Worm (Caenorhabditis elegans): ENCODE data around the gene gpa-8.

DNA sequence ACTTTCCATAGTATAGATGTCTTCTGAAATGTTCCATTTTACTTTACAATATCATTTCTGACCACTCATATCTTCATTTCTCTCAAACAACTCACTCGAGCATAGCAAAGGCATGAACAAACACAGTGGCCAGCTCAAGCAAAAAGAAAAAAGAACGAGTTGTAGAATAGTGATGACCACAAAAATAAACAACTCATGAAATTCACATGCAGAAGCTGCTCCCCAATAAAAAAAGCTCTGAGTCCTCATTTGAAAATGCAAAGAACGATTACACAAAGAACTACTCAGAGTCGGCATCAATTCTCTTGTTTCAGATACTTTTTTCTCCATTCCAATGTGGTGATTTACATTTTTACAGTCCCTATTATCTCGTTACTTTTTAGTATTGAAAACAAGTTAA lies 5.5 kb downstream of the gpa-8 start:
- TF ChIP-seq unc-39 (tag; optimal IDR thresholded peaks at IDR 0.05) (no peak), mdl-1 (tag; optimal IDR thresholded peaks at IDR 0.05) (no peak), unc-62 (GFP tag; optimal IDR thresholded peaks at IDR 0.05) (no peak)
